Fruit fly (Drosophila melanogaster) whole organism, wandering third instar larva: ENCODE measurements around the gene CG2258.

Experiments used
- Abd-B ChIP-seq: fragments of >200 bp; optimal IDR thresholded peaks from 2 replicates; lab custom pipeline; 2017; ENCODE audit warnings: missing biosample characterization, missing genetic modification characterization
- CG32264 ChIP-seq: fragments of 200-800 bp; sonication (Bioruptor generic); optimal IDR thresholded peaks from 2 replicates; lab custom pipeline; 2016; ENCODE audit warnings: missing biosample characterization, missing genetic modification characterization
- CG9705 ChIP-seq: fragments of 200-800 bp; sonication (Bioruptor generic); optimal IDR thresholded peaks from 2 replicates; lab custom pipeline; 2018; ENCODE audit warnings: missing biosample characterization, mild to moderate bottlenecking, missing genetic modification characterization
- CrebA ChIP-seq: fragments of 200-800 bp; sonication (Bioruptor generic); optimal IDR thresholded peaks from 2 replicates; lab custom pipeline; 2016; ENCODE audit warnings: missing biosample characterization, mild to moderate bottlenecking, missing genetic modification characterization, borderline replicate concordance
- Dfd ChIP-seq: fragments of >200 bp; optimal IDR thresholded peaks from 2 replicates; lab custom pipeline; 2017; ENCODE audit warnings: missing biosample characterization, missing genetic modification characterization
- Dif ChIP-seq: fragments of 200-275, 200-300 bp; sonication (Bioruptor generic); optimal IDR thresholded peaks from 2 replicates; lab custom pipeline; 2018; ENCODE audit warnings: missing biosample characterization, missing genetic modification characterization; ENCODE audit not compliant: partially characterized antibody
- GATAd ChIP-seq: sonication (Bioruptor generic); optimal IDR thresholded peaks from 2 replicates; lab custom pipeline; 2016; ENCODE audit warnings: missing biosample characterization, missing genetic modification characterization
- HLH106 ChIP-seq: fragments of 200-800 bp; optimal IDR thresholded peaks from 3 replicates; lab custom pipeline; 2019; ENCODE audit warnings: missing biosample characterization, mild to moderate bottlenecking, missing genetic modification characterization, moderate library complexity
- Hnf4 ChIP-seq: fragments of 200-800 bp; sonication (Bioruptor generic); optimal IDR thresholded peaks from 2 replicates; lab custom pipeline; 2016; ENCODE audit warnings: missing biosample characterization, mild to moderate bottlenecking, missing genetic modification characterization
- Hr78 ChIP-seq: fragments of >200 bp; optimal IDR thresholded peaks from 2 replicates; lab custom pipeline; 2017; ENCODE audit warnings: missing biosample characterization, missing genetic modification characterization
- Hr83 ChIP-seq: fragments of 200-300 bp; sonication (Bioruptor generic); optimal IDR thresholded peaks from 2 replicates; lab custom pipeline; 2016; ENCODE audit warnings: missing biosample characterization, mild to moderate bottlenecking, missing genetic modification characterization, moderate library complexity; ENCODE audit not compliant: poor library complexity, severe bottlenecking
- Jra ChIP-seq: sonication (Bioruptor generic); optimal IDR thresholded peaks from 2 replicates; lab custom pipeline; 2016; ENCODE audit warnings: missing biosample characterization, missing genetic modification characterization
- Mio ChIP-seq: sonication (Bioruptor generic); optimal IDR thresholded peaks from 2 replicates; lab custom pipeline; 2016; ENCODE audit warnings: missing biosample characterization, missing genetic modification characterization
- Myc ChIP-seq: fragments of >200 bp; optimal IDR thresholded peaks from 2 replicates; lab custom pipeline; 2017
- N ChIP-seq: fragments of >200 bp; optimal IDR thresholded peaks from 2 replicates; lab custom pipeline; 2018; ENCODE audit warnings: missing biosample characterization, missing external identifiers, missing genetic modification characterization
- OdsH ChIP-seq: fragments of 200-800 bp; sonication (Bioruptor generic); optimal IDR thresholded peaks from 2 replicates; lab custom pipeline; 2016; ENCODE audit warnings: missing biosample characterization, mild to moderate bottlenecking, missing genetic modification characterization
- Rel ChIP-seq, 2 experiments: fragments of 200-800 bp; sonication (Bioruptor generic) in 1 of 2; optimal IDR thresholded peaks; 2 replicates in 1 of 2; 3 replicates in 1 of 2; lab custom pipeline; 2016 to 2019; ENCODE audit warnings: mild to moderate bottlenecking in 2 of 2, missing biosample characterization in 2 of 2, missing genetic modification characterization in 2 of 2, moderate library complexity in 1 of 2
- Sp1 ChIP-seq: fragments of 200-800 bp; sonication (Bioruptor generic); optimal IDR thresholded peaks from 3 replicates; lab custom pipeline; 2019; ENCODE audit warnings: missing biosample characterization, mild to moderate bottlenecking, missing genetic modification characterization, moderate library complexity
- Vsx2 ChIP-seq: fragments of 200-300, 225-300 bp; sonication (Bioruptor generic); optimal IDR thresholded peaks from 2 replicates; lab custom pipeline; 2018; ENCODE audit warnings: missing biosample characterization, missing genetic modification characterization; ENCODE audit not compliant: partially characterized antibody
- br ChIP-seq: fragments of 200-800 bp; sonication (Bioruptor generic); optimal IDR thresholded peaks from 2 replicates; lab custom pipeline; 2016; ENCODE audit warnings: missing biosample characterization, missing genetic modification characterization
- brk ChIP-seq: fragments of 200-800 bp; sonication (Bioruptor generic); optimal IDR thresholded peaks from 2 replicates; lab custom pipeline; 2016; ENCODE audit warnings: missing biosample characterization, mild to moderate bottlenecking, missing genetic modification characterization
- dl ChIP-seq, 2 experiments: fragments of 175-275, 200-275 bp in 1 of 2; fragments of 200-275 bp in 1 of 2; sonication (Bioruptor generic); optimal IDR thresholded peaks; lab custom pipeline; 2018; ENCODE audit warnings: mild to moderate bottlenecking in 2 of 2, missing biosample characterization in 2 of 2, missing genetic modification characterization in 2 of 2, moderate library complexity in 2 of 2; ENCODE audit not compliant: partially characterized antibody in 2 of 2, insufficient read depth in 1 of 2
- dmrt93B ChIP-seq: fragments of 200-800 bp; sonication (Bioruptor generic); optimal IDR thresholded peaks from 2 replicates; lab custom pipeline; 2018; ENCODE audit warnings: missing biosample characterization, mild to moderate bottlenecking, missing genetic modification characterization
- dsf ChIP-seq: sonication (Bioruptor generic); optimal IDR thresholded peaks from 2 replicates; lab custom pipeline; 2016; ENCODE audit warnings: missing biosample characterization, missing genetic modification characterization, borderline replicate concordance
- ey ChIP-seq: fragments of 200-800 bp; sonication (Bioruptor generic); optimal IDR thresholded peaks from 2 replicates; lab custom pipeline; 2016; ENCODE audit warnings: missing biosample characterization, missing genetic modification characterization
- foxo ChIP-seq, 2 experiments: fragments of 200-800 bp; sonication (Bioruptor generic); optimal IDR thresholded peaks; 2 replicates in 1 of 2; 3 replicates in 1 of 2; lab custom pipeline; 2016 to 2017; ENCODE audit warnings: missing biosample characterization in 2 of 2, missing genetic modification characterization in 2 of 2
- fru ChIP-seq: fragments of 200-800 bp; sonication (Bioruptor generic); optimal IDR thresholded peaks from 3 replicates; lab custom pipeline; 2016; ENCODE audit warnings: missing biosample characterization, mild to moderate bottlenecking, missing genetic modification characterization
- h ChIP-seq: fragments of 200-800 bp; sonication (Bioruptor generic); optimal IDR thresholded peaks from 3 replicates; lab custom pipeline; 2016; ENCODE audit warnings: missing biosample characterization, mild to moderate bottlenecking, missing genetic modification characterization
- jim ChIP-seq: fragments of 175-275, 200-325 bp; sonication (Bioruptor generic); optimal IDR thresholded peaks from 2 replicates; lab custom pipeline; 2016; ENCODE audit warnings: missing biosample characterization, mild to moderate bottlenecking, missing genetic modification characterization
- lola ChIP-seq: fragments of >200 bp; optimal IDR thresholded peaks from 2 replicates; lab custom pipeline; 2017; ENCODE audit warnings: missing biosample characterization, missing genetic modification characterization
- pan ChIP-seq: fragments of >200 bp; optimal IDR thresholded peaks from 2 replicates; lab custom pipeline; 2017
- psq ChIP-seq: fragments of 200-800 bp; sonication (Bioruptor generic); optimal IDR thresholded peaks from 3 replicates; lab custom pipeline; 2017; ENCODE audit warnings: missing biosample characterization, mild to moderate bottlenecking, missing genetic modification characterization, moderate library complexity
- rgr ChIP-seq: fragments of 200-800 bp; sonication (Bioruptor generic); optimal IDR thresholded peaks from 3 replicates; lab custom pipeline; 2016; ENCODE audit warnings: missing biosample characterization, mild to moderate bottlenecking, missing genetic modification characterization
- sage ChIP-seq: fragments of 200-800 bp; sonication (Bioruptor generic); optimal IDR thresholded peaks from 2 replicates; lab custom pipeline; 2016; ENCODE audit warnings: missing biosample characterization, mild to moderate bottlenecking, missing genetic modification characterization
- sv ChIP-seq: fragments of 200-800 bp; sonication (Bioruptor generic); optimal IDR thresholded peaks from 3 replicates; lab custom pipeline; 2016; ENCODE audit warnings: missing biosample characterization, missing genetic modification characterization
- tai ChIP-seq: sonication (Bioruptor generic); optimal IDR thresholded peaks from 2 replicates; lab custom pipeline; 2016; ENCODE audit warnings: missing biosample characterization, missing genetic modification characterization
- usp ChIP-seq: fragments of >200 bp; optimal IDR thresholded peaks from 2 replicates; lab custom pipeline; 2017; ENCODE audit warnings: missing biosample characterization, missing genetic modification characterization
- woc ChIP-seq: sonication (Bioruptor generic); optimal IDR thresholded peaks from 2 replicates; lab custom pipeline; 2016; ENCODE audit warnings: missing biosample characterization, mild to moderate bottlenecking, missing genetic modification characterization

The CG2258 gene

DNA sequence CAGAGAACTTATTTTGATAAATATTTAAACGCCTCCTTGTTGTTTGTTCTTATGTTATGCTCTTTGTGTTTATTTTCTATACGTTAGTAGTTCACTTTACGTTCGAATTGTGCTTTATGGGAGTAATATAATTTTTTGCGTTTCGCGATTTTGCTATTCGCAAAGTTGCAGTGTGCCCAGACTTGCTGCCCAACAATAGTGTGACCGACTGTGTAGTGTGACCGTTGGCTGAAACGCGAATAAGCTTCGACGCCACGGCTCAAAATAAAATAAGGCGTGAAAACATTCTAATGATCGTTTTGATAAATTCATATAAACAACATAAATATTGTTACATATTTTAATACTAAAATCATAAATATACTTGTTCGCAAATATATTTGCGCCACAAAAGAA is 40.2 kb upstream of the CG2258 start, which contains the start of gene Smox:
Smox (minus strand) TSS at position 213 of the 396 bp plus-strand sequence.
- no peak for TF ChIP-seq rgr (GFP tag; lab: Kevin White, UChicago)
- TF ChIP-seq lola (GFP tag; lab: Kevin White, UChicago), result no peak
- no peak for TF ChIP-seq N
- TF ChIP-seq Sp1, result no peak
- no peak for TF ChIP-seq psq (GFP tag; lab: Kevin White, UChicago)
- TF ChIP-seq OdsH (GFP tag; lab: Kevin White, UChicago), result no peak

DNA sequence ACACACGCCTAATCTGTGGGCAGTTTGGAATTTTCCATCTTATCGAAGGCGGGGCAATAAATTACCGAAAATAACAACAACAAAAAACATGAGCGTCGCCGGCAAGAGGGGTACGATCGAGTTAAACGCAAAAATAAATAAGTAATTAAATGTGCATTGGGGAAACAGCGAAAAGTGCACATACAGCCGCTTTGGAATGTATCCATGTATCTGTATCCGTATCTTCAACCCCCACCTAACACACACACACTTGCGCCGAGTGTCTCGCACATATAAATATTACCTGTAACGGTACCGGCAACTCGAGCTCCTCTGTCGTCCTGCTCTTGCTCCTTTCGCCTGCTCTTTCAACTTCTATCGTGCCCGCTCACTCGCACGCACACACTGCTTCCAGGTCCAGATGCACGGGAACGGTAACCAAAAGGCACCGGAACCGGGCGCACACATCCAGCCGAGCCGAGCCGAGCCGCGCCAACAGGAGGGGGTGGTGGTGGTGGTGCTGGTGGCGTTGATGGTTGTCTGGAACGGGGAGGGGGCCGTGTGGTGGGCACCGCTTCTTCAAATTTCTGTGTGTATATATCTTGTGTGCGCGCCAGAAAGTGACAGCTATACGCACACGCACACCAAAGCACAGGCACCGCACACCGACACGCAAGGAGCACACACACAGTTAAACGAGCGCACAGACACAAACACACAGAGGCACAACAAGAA is 39.6 kb upstream of the CG2258 start:
- TF ChIP-seq Rel (GFP tag; optimal IDR thresholded peaks at IDR 0.05; lab: Kevin White, UChicago) (no peak), Rel (tag; optimal IDR thresholded peaks at IDR 0.05; lab: Kevin White, UChicago) (peak; percentile 34), tai (GFP tag; lab: Kevin White, UChicago) (no peak), CrebA (GFP tag; lab: Kevin White, UChicago) (no peak), sv (GFP tag; lab: Kevin White, UChicago) (no peak), foxo (GFP tag; optimal IDR thresholded peaks at IDR 0.05; lab: Kevin White, UChicago) (peak in 1 of 2 experiments; percentile 67), dl (GFP tag; optimal IDR thresholded peaks at IDR 0.05; lab: Kevin White, UChicago; ENCODE audit: insufficient read depth in 1 of 2, partially characterized antibody in 2 of 2) (no peak), Dfd (no peak), rgr (GFP tag; lab: Kevin White, UChicago) (peak; percentile 72), Hr83 (peak; percentile 89), Dif (GFP tag; lab: Kevin White, UChicago) (peak; percentile 52), dmrt93B (GFP tag; lab: Kevin White, UChicago) (no peak), lola (GFP tag; lab: Kevin White, UChicago) (no peak), jim (no peak), Vsx2 (no peak), usp (GFP tag; lab: Kevin White, UChicago) (no peak), Hr78 (GFP tag; lab: Kevin White, UChicago) (peak; percentile 49), OdsH (GFP tag; lab: Kevin White, UChicago) (peak; percentile 47), Jra (GFP tag; lab: Kevin White, UChicago) (peak; percentile 25), psq (GFP tag; lab: Kevin White, UChicago) (peak; percentile 29), dsf (GFP tag; lab: Kevin White, UChicago) (no peak), Abd-B (GFP tag; lab: Kevin White, UChicago) (peak; percentile 63), Sp1 (peak; percentile 65), fru (GFP tag; lab: Kevin White, UChicago) (peak; percentile 61), Mio (GFP tag; lab: Kevin White, UChicago) (no peak), GATAd (GFP tag; lab: Kevin White, UChicago) (no peak), CG9705 (GFP tag; lab: Kevin White, UChicago) (peak; percentile 39), woc (GFP tag; lab: Kevin White, UChicago) (peak; percentile 11), Myc (lab: Kevin White, UChicago) (no peak), br (GFP tag; lab: Kevin White, UChicago) (no peak), CG32264 (GFP tag; lab: Kevin White, UChicago) (no peak), sage (peak; percentile 19), pan (lab: Kevin White, UChicago) (no peak), Hnf4 (GFP tag; lab: Kevin White, UChicago) (peak; percentile 40), N (peak; percentile 95), brk (GFP tag; lab: Kevin White, UChicago) (no peak), HLH106 (tag; lab: Kevin White, UChicago) (peak; percentile 38), ey (GFP tag; lab: Kevin White, UChicago) (peak; percentile 63), h (GFP tag; lab: Kevin White, UChicago) (peak; percentile 67)
